Worm (Caenorhabditis elegans) whole organism, early embryonic: ENCODE results near the gene ZK1307.2.

Experiments used
- B0310.2 ChIP-seq: sonication (generic microtip); optimal IDR thresholded peaks from 2 replicates; lab custom pipeline; 2016; ENCODE audit warnings: mild to moderate bottlenecking, missing genetic modification characterization, missing compliant biosample characterization
- F13C5.2 ChIP-seq: sonication (generic microtip); optimal IDR thresholded peaks from 2 replicates; lab custom pipeline; 2017; ENCODE audit warnings: mild to moderate bottlenecking, missing genetic modification characterization, inconsistent platforms, missing compliant biosample characterization
- aly-1 ChIP-seq: sonication (generic microtip); optimal IDR thresholded peaks from 2 replicates; lab custom pipeline; 2016; ENCODE audit warnings: missing genetic modification characterization, missing compliant biosample characterization
- ama-1 ChIP-seq: fragments of 150-350 bp; optimal IDR thresholded peaks from 2 replicates; lab custom pipeline; 2014
- ceh-13 ChIP-seq: fragments of 200-800 bp; sonication (Bioruptor generic); optimal IDR thresholded peaks from 2 replicates; lab custom pipeline; 2018; ENCODE audit warnings: mild to moderate bottlenecking, missing genetic modification characterization, missing compliant biosample characterization
- ceh-36 ChIP-seq: sonication (generic microtip); optimal IDR thresholded peaks from 2 replicates; lab custom pipeline; 2016; ENCODE audit warnings: missing genetic modification characterization, inconsistent platforms, missing compliant biosample characterization
- ets-7 ChIP-seq: sonication (generic microtip); optimal IDR thresholded peaks from 2 replicates; lab custom pipeline; 2016; ENCODE audit warnings: missing genotype, missing genetic modification characterization, missing compliant biosample characterization
- flt-1 ChIP-seq: fragments of 200-800 bp; sonication (Bioruptor generic); IDR thresholded peaks from 2 replicates; pipeline ENCODE4 v1.3.6; 2022; ENCODE audit warnings: missing genetic modification characterization, missing compliant biosample characterization
- hmbx-1 ChIP-seq: sonication (generic microtip); optimal IDR thresholded peaks from 2 replicates; lab custom pipeline; 2016; ENCODE audit warnings: mild to moderate bottlenecking, missing genetic modification characterization, missing compliant biosample characterization
- hmg-4 ChIP-seq: fragments of 200-800 bp; sonication (Bioruptor generic); optimal IDR thresholded peaks from 2 replicates; lab custom pipeline; 2018; ENCODE audit warnings: mild to moderate bottlenecking, missing genetic modification characterization, missing compliant biosample characterization
- hnd-1 ChIP-seq: sonication (generic microtip); optimal IDR thresholded peaks from 2 replicates; lab custom pipeline; 2016; ENCODE audit warnings: missing genetic modification characterization, missing compliant biosample characterization
- pes-1 ChIP-seq: fragments of 200-800 bp; sonication (Bioruptor generic); IDR thresholded peaks from 2 replicates; pipeline ENCODE4 v1.3.6; 2022; ENCODE audit warnings: missing genetic modification reagents, missing genetic modification characterization, missing compliant biosample characterization
- scrt-1 ChIP-seq: fragments of 200-800 bp; sonication (Bioruptor generic); IDR thresholded peaks from 2 replicates; pipeline ENCODE4 v1.3.6; 2022; ENCODE audit warnings: missing genetic modification characterization, missing compliant biosample characterization
- sea-1 ChIP-seq: fragments of 200-800 bp; sonication (Bioruptor generic); conservative IDR thresholded peaks from 2 replicates; pipeline ENCODE4 v1.3.6; 2022; ENCODE audit warnings: missing genetic modification characterization, missing compliant biosample characterization
- tbx-11 ChIP-seq: fragments of 200-800 bp; sonication (Bioruptor generic); IDR thresholded peaks from 2 replicates; pipeline ENCODE4 v1.3.6; 2022; ENCODE audit warnings: missing genetic modification characterization, missing compliant biosample characterization
- tbx-37 ChIP-seq: fragments of 200-800 bp; sonication (Bioruptor generic); conservative IDR thresholded peaks from 2 replicates; pipeline ENCODE4 v1.3.6; 2022; ENCODE audit warnings: missing genetic modification reagents, missing genetic modification characterization, missing compliant biosample characterization
- tra-4 ChIP-seq: sonication (generic microtip); optimal IDR thresholded peaks from 2 replicates; lab custom pipeline; 2017; ENCODE audit warnings: missing genetic modification characterization, missing compliant biosample characterization

The ZK1307.2 gene

ce11 chrII:9636300-9636699 lies 17.5 kb downstream of the ZK1307.2 start, which contains the start of gene ZK1307.7:
TSS of gene ZK1307.7 (plus strand) at chrII:9636600.
- no peak for TF ChIP-seq B0310.2
- TF ChIP-seq sea-1, result no peak
- no peak for TF ChIP-seq hmg-4
- TF ChIP-seq hmbx-1 (tag; lab: Kevin White, UChicago), result no peak
- no peak for TF ChIP-seq flt-1 (GFP tag; lab: Robert Waterston, UW)
- no peak for TF ChIP-seq ets-7 (tag; lab: Kevin White, UChicago)
- TF ChIP-seq aly-1 (tag; lab: Kevin White, UChicago), result no peak
- no peak for TF ChIP-seq ceh-13 (GFP tag; lab: Kevin White, UChicago)
- TF ChIP-seq F13C5.2 (tag; lab: Kevin White, UChicago), result no peak
- no peak for TF ChIP-seq pes-1 (GFP tag; lab: Robert Waterston, UW)
- TF ChIP-seq tra-4 (tag; lab: Kevin White, UChicago), result no peak
- TF ChIP-seq scrt-1 (GFP tag; lab: Robert Waterston, UW), result no peak
- TF ChIP-seq ceh-36 (tag; lab: Kevin White, UChicago), result no peak
- no peak for TF ChIP-seq hnd-1 (tag; lab: Kevin White, UChicago)
- TF ChIP-seq tbx-11 (GFP tag; lab: Robert Waterston, UW), result no peak
- no peak for TF ChIP-seq ama-1 (lab: Kevin White, UChicago)
- no peak for TF ChIP-seq tbx-37 (GFP tag; lab: Robert Waterston, UW)

- TF ChIP-seq ets-7 (tag; lab: Kevin White, UChicago) (no peak), sea-1 (no peak), ceh-13 (GFP tag; lab: Kevin White, UChicago) (no peak), aly-1 (tag; lab: Kevin White, UChicago) (no peak), scrt-1 (GFP tag; lab: Robert Waterston, UW) (no peak), hmg-4 (no peak), tra-4 (tag; lab: Kevin White, UChicago) (no peak), flt-1 (GFP tag; lab: Robert Waterston, UW) (no peak), hnd-1 (tag; lab: Kevin White, UChicago) (no peak), ceh-36 (tag; lab: Kevin White, UChicago) (no peak), tbx-37 (GFP tag; lab: Robert Waterston, UW) (no peak), F13C5.2 (tag; lab: Kevin White, UChicago) (no peak)
Observed at ce11 chrII:9625930-9626329, 27.8 kb downstream of the ZK1307.2 start.

DNA sequence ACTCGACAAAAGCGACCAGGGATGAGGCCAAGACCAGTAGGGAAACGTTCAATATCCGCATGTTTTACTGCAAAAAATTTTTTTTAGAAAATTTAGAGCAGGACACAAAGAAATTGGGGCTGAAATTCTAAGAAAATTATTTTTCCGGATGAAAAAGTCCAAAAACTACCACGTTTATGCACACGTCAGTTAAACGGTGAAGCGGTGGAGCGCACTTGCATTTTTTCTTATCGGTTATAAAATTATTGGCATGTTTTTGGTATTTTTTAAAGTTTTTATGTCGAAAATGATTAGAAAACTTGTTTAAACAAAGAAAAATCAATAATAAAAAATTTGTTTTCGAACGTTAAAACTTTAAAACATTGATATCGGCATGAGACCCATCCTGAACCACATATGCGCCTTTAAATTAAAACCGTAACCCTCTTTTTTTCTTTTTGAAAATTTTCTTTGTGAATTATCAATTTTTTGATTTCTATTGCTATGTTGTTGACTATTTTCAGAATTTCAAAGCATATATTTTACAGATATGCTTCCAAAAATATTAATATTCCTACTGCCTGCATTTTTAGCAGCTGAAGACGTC lies 29.5 kb downstream of the ZK1307.2 start, which contains the start of the genes dnj-20 and ZK1307.8:
TSS of gene dnj-20 (minus strand) at position 67 of the 586 bp plus-strand sequence.
TSS of gene ZK1307.8 (plus strand) at position 504 of the 586 bp plus-strand sequence.
- TF ChIP-seq hnd-1 (tag; lab: Kevin White, UChicago) (no peak), hmbx-1 (tag; lab: Kevin White, UChicago) (no peak), ama-1 (lab: Kevin White, UChicago) (no peak), tbx-37 (GFP tag; lab: Robert Waterston, UW) (no peak), flt-1 (GFP tag; lab: Robert Waterston, UW) (no peak), tbx-11 (GFP tag; lab: Robert Waterston, UW) (no peak), aly-1 (tag; lab: Kevin White, UChicago) (no peak), pes-1 (GFP tag; lab: Robert Waterston, UW) (no peak), hmg-4 (no peak), ceh-36 (tag; lab: Kevin White, UChicago) (no peak), ets-7 (tag; lab: Kevin White, UChicago) (no peak), B0310.2 (no peak), sea-1 (no peak), F13C5.2 (tag; lab: Kevin White, UChicago) (no peak), ceh-13 (GFP tag; lab: Kevin White, UChicago) (no peak), tra-4 (tag; lab: Kevin White, UChicago) (no peak), scrt-1 (GFP tag; lab: Robert Waterston, UW) (no peak)

DNA sequence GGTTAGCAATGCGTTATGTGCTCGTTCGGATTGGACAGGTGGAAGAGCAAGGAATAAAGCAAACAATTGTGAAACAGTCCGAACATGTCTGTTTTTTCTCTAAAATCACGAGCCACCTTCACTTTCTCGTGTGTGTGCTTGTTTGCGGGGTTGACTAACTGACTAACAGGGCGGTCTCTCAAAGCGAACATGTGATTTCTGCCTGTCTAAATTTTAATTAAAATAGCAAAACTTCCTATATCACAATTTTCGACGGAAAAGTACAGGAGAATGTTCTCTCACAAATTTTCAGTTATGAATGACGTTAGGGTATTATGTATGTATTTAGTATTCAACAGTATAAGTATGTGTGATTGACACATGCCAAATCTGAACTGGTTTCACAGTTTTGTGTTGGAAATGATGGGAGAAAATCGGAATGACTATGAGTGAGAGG lies 31.8 kb downstream of the ZK1307.2 start:
- no peak for TF ChIP-seq sea-1
- TF ChIP-seq aly-1 (tag; lab: Kevin White, UChicago), result no peak
- no peak for TF ChIP-seq hmbx-1 (tag; lab: Kevin White, UChicago)
- TF ChIP-seq scrt-1 (GFP tag; lab: Robert Waterston, UW), result no peak
- no peak for TF ChIP-seq F13C5.2 (tag; lab: Kevin White, UChicago)
- no peak for TF ChIP-seq hmg-4
- no peak for TF ChIP-seq ets-7 (tag; lab: Kevin White, UChicago)
- no peak for TF ChIP-seq tra-4 (tag; lab: Kevin White, UChicago)

- TF ChIP-seq hmg-4 (no peak), hnd-1 (tag; lab: Kevin White, UChicago) (no peak), aly-1 (tag; lab: Kevin White, UChicago) (no peak), B0310.2 (no peak), tbx-37 (GFP tag; lab: Robert Waterston, UW) (no peak), ama-1 (lab: Kevin White, UChicago) (no peak), F13C5.2 (tag; lab: Kevin White, UChicago) (no peak), ets-7 (tag; lab: Kevin White, UChicago) (no peak), tbx-11 (GFP tag; lab: Robert Waterston, UW) (no peak), scrt-1 (GFP tag; lab: Robert Waterston, UW) (no peak), ceh-36 (tag; lab: Kevin White, UChicago) (no peak), tra-4 (tag; lab: Kevin White, UChicago) (no peak), ceh-13 (GFP tag; lab: Kevin White, UChicago) (no peak), hmbx-1 (tag; lab: Kevin White, UChicago) (no peak), sea-1 (no peak), pes-1 (GFP tag; lab: Robert Waterston, UW) (no peak), flt-1 (GFP tag; lab: Robert Waterston, UW) (no peak)
Observed at ce11 chrII:9621121-9621520, 32.6 kb downstream of the ZK1307.2 start.

ce11 chrII:9620616-9621015 lies 33.1 kb downstream of the ZK1307.2 start:
- TF ChIP-seq hmbx-1 (tag; lab: Kevin White, UChicago) (no peak), tbx-11 (GFP tag; lab: Robert Waterston, UW) (no peak), F13C5.2 (tag; lab: Kevin White, UChicago) (no peak), ceh-13 (GFP tag; lab: Kevin White, UChicago) (no peak), tbx-37 (GFP tag; lab: Robert Waterston, UW) (no peak), pes-1 (GFP tag; lab: Robert Waterston, UW) (no peak), aly-1 (tag; lab: Kevin White, UChicago) (no peak), flt-1 (GFP tag; lab: Robert Waterston, UW) (no peak), B0310.2 (no peak), ets-7 (tag; lab: Kevin White, UChicago) (no peak), hmg-4 (no peak), hnd-1 (tag; lab: Kevin White, UChicago) (no peak), tra-4 (tag; lab: Kevin White, UChicago) (no peak), sea-1 (no peak), ama-1 (lab: Kevin White, UChicago) (no peak), scrt-1 (GFP tag; lab: Robert Waterston, UW) (no peak)
